Worm (Caenorhabditis elegans): ENCODE results near the gene F36F12.3.

The F36F12.3 gene

DNA sequence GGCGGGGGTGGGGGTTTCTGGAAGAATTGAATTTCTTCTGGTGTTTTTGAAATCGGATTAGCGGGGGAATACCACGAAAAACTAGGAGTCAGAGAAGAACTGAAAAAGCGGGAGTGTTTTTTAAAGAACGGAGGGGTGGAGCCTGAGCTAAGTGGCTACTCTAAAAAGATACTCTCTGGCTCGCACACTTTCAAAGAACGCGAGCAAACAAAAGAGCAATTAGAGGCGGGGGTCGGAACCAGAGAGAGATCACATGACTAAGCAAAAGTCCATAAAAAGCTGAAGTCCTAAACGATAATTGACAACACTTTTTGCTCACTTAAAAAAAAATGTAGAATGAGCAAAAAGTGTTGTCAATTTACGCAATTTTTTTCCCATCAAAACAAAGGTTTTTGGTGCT lies 48.7 kb downstream of the F36F12.3 start:
- TF ChIP-seq lsy-2 (tag; optimal IDR thresholded peaks at IDR 0.05) (peak in 1 of 2 experiments; percentile 23), sem-4 (tag; optimal IDR thresholded peaks at IDR 0.05) (peak; percentile 43), elt-3 (tag; optimal IDR thresholded peaks at IDR 0.05) (no peak), blmp-1 (tag; optimal IDR thresholded peaks at IDR 0.05; ENCODE audit: insufficient read depth) (no peak), mab-5 (tag; optimal IDR thresholded peaks at IDR 0.05) (no peak), skn-1 (tag; optimal IDR thresholded peaks at IDR 0.05) (no peak), sma-9 (GFP tag; optimal IDR thresholded peaks at IDR 0.05) (peak; percentile 52), sma-9 (tag; optimal IDR thresholded peaks at IDR 0.05) (no peak), Y55F3AM.14 (GFP tag; optimal IDR thresholded peaks at IDR 0.05) (peak; percentile 26), ztf-1 (GFP tag; conservative IDR thresholded peaks at IDR 0.05) (no peak), lin-39 (tag; optimal IDR thresholded peaks at IDR 0.05) (no peak), ztf-11 (tag; optimal IDR thresholded peaks at IDR 0.05) (no peak), F13H6.1 (tag; optimal IDR thresholded peaks at IDR 0.05) (peak; percentile 53), snpc-4 (tag; optimal IDR thresholded peaks at IDR 0.05) (no peak)

DNA sequence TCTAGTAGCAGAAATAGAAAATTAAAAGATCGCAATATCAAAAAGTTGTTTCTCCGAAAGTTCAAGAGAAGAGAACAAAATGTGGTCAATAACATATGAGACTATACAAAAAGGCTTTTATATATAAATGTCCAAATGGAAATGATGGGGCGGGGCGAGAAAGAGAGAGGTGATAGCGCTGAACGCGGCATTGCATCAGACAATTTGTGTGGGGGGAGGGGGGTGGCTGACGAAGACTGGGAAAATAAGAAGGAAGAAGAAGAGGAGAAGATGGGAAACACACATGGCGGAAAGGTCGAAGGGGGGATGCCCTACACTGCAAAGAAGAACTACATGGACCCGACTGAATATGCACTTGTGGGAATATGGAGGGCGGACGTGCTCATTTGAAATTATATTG lies 49.7 kb downstream of the F36F12.3 start:
- TF ChIP-seq mdl-1 (tag; optimal IDR thresholded peaks at IDR 0.05) (peak; percentile 20 to 44), dmd-4 (tag; optimal IDR thresholded peaks at IDR 0.05) (no peak), unc-55 (GFP tag; optimal IDR thresholded peaks at IDR 0.05) (no peak), Y55F3AM.14 (GFP tag; optimal IDR thresholded peaks at IDR 0.05) (no peak), fos-1 (tag; optimal IDR thresholded peaks at IDR 0.05) (peak; percentile 42), sma-9 (GFP tag; optimal IDR thresholded peaks at IDR 0.05) (peak; percentile 71), sma-9 (tag; optimal IDR thresholded peaks at IDR 0.05) (no peak), C34F6.9 (tag; optimal IDR thresholded peaks at IDR 0.05) (peak; percentile 24), lsy-2 (tag; optimal IDR thresholded peaks at IDR 0.05) (peak in 1 of 2 experiments; percentile 11), nhr-21 (tag; optimal IDR thresholded peaks at IDR 0.05) (peak; percentile 25), gmeb-1 (tag; optimal IDR thresholded peaks at IDR 0.05) (no peak), F13H6.1 (tag; optimal IDR thresholded peaks at IDR 0.05) (peak; percentile 36), aly-2 (tag; optimal IDR thresholded peaks at IDR 0.05) (no peak), lin-11 (tag; optimal IDR thresholded peaks at IDR 0.05) (peak; percentile 31), egl-27 (tag; optimal IDR thresholded peaks at IDR 0.05) (no peak), nhr-25 (tag; optimal IDR thresholded peaks at IDR 0.05) (peak; percentile 3), zag-1 (tag; optimal IDR thresholded peaks at IDR 0.05) (peak; percentile 5), nhr-129 (tag; optimal IDR thresholded peaks at IDR 0.05) (peak; percentile 87)

DNA sequence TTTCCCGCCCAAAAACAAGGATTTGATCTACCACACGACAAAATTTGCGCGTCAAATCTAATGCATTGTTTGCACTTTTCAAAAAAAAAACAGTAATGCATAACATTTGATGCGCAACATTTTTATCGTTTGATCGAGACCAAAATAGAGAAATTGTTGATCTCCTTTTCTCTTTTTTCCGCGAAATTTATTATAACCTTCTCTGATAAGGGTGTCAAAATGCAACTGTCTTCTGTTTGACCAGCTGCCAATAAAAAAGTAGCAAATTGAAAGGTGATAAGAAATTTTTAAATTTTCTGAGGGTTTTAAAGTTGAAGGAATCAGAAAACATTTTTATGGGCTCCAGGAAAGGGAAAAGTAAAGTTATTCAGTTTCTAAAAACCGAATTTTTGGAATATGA lies 51.4 kb downstream of the F36F12.3 start:
- TF ChIP-seq sma-3 (GFP tag; optimal IDR thresholded peaks at IDR 0.05): no peak

DNA sequence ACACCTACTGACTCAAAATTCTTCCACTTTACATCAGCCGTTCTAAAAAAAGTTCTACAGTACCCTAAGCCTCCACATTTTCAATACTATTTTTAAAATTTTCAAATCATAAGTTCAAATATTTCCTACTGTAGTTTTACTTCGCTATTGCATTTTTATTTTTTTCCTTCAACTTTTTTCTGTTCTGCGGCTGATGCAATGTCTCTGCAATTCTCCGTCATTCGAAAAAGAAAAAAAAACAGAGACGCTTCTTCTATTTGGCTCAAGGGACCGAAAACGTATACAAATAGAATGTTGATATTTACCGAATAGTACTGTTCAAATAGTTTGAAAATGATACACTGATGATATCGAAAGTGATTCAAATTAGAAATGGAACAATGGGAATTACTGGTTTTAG lies 52.7 kb downstream of the F36F12.3 start:
- no peak for TF ChIP-seq nhr-10 (tag; optimal IDR thresholded peaks at IDR 0.05)
- TF ChIP-seq crh-2 (tag; optimal IDR thresholded peaks at IDR 0.05): no peak
- TF ChIP-seq elt-1 (tag; optimal IDR thresholded peaks at IDR 0.05): no peak
- TF ChIP-seq nhr-129 (tag; optimal IDR thresholded peaks at IDR 0.05): peak; percentile 98
- no peak for TF ChIP-seq nhr-11 (tag; optimal IDR thresholded peaks at IDR 0.05)
